Fruit fly (Drosophila melanogaster) whole organism, wandering third instar larva: Measurements from ENCODE around the gene RpS25.

Experiments used
- Dif ChIP-seq: fragments of 200-275, 200-300 bp; sonication (Bioruptor generic); optimal IDR thresholded peaks from 2 replicates; lab custom pipeline; 2018; ENCODE audit warnings: missing biosample characterization, missing genetic modification characterization; ENCODE audit not compliant: partially characterized antibody
- Hr78 ChIP-seq: fragments of >200 bp; optimal IDR thresholded peaks from 2 replicates; lab custom pipeline; 2017; ENCODE audit warnings: missing biosample characterization, missing genetic modification characterization
- Mio ChIP-seq: sonication (Bioruptor generic); optimal IDR thresholded peaks from 2 replicates; lab custom pipeline; 2016; ENCODE audit warnings: missing biosample characterization, missing genetic modification characterization
- Myc ChIP-seq: fragments of >200 bp; optimal IDR thresholded peaks from 2 replicates; lab custom pipeline; 2017
- OdsH ChIP-seq: fragments of 200-800 bp; sonication (Bioruptor generic); optimal IDR thresholded peaks from 2 replicates; lab custom pipeline; 2016; ENCODE audit warnings: missing biosample characterization, mild to moderate bottlenecking, missing genetic modification characterization
- fru ChIP-seq: fragments of 200-800 bp; sonication (Bioruptor generic); optimal IDR thresholded peaks from 3 replicates; lab custom pipeline; 2016; ENCODE audit warnings: missing biosample characterization, mild to moderate bottlenecking, missing genetic modification characterization
- h ChIP-seq: fragments of 200-800 bp; sonication (Bioruptor generic); optimal IDR thresholded peaks from 3 replicates; lab custom pipeline; 2016; ENCODE audit warnings: missing biosample characterization, mild to moderate bottlenecking, missing genetic modification characterization
- lola ChIP-seq: fragments of >200 bp; optimal IDR thresholded peaks from 2 replicates; lab custom pipeline; 2017; ENCODE audit warnings: missing biosample characterization, missing genetic modification characterization
- psq ChIP-seq: fragments of 200-800 bp; sonication (Bioruptor generic); optimal IDR thresholded peaks from 3 replicates; lab custom pipeline; 2017; ENCODE audit warnings: missing biosample characterization, mild to moderate bottlenecking, missing genetic modification characterization, moderate library complexity
- rgr ChIP-seq: fragments of 200-800 bp; sonication (Bioruptor generic); optimal IDR thresholded peaks from 3 replicates; lab custom pipeline; 2016; ENCODE audit warnings: missing biosample characterization, mild to moderate bottlenecking, missing genetic modification characterization
- tai ChIP-seq: sonication (Bioruptor generic); optimal IDR thresholded peaks from 2 replicates; lab custom pipeline; 2016; ENCODE audit warnings: missing biosample characterization, missing genetic modification characterization
- woc ChIP-seq: sonication (Bioruptor generic); optimal IDR thresholded peaks from 2 replicates; lab custom pipeline; 2016; ENCODE audit warnings: missing biosample characterization, mild to moderate bottlenecking, missing genetic modification characterization

- TF ChIP-seq psq = no peak
- TF ChIP-seq rgr (GFP tag; lab: Kevin White, UChicago) = no peak
- TF ChIP-seq Myc (lab: Kevin White, UChicago) = no peak
- no peak for TF ChIP-seq OdsH (GFP tag; lab: Kevin White, UChicago)
- no peak for TF ChIP-seq fru (GFP tag; lab: Kevin White, UChicago)
- TF ChIP-seq h (GFP tag; lab: Kevin White, UChicago) = peak; percentile 8
- peak; percentile 64 for TF ChIP-seq woc (GFP tag; lab: Kevin White, UChicago)
- TF ChIP-seq Dif = no peak
- TF ChIP-seq lola (GFP tag; lab: Kevin White, UChicago) = no peak
- TF ChIP-seq Hr78 = no peak
- TF ChIP-seq Mio (GFP tag; lab: Kevin White, UChicago) = no peak
- no peak for TF ChIP-seq tai (GFP tag; lab: Kevin White, UChicago)
Measured at dm6 chr3R:11219883-11220282, 3.8 kb upstream of the RpS25 start, which contains the start of gene CG6689.
